Fruit fly (Drosophila melanogaster) whole organism, pupa: ENCODE results near the gene CG14174.

ENCODE experiments used
- CG10348 ChIP-seq: fragments of 200-800 bp; sonication (Bioruptor generic); IDR thresholded peaks from 2 replicates; pipeline ENCODE4 v1.3.6; 2022; ENCODE audit warnings: missing biosample characterization, missing genetic modification characterization
- CG12605 ChIP-seq: fragments of 200-800 bp; sonication (Bioruptor generic); IDR thresholded peaks from 2 replicates; pipeline ENCODE4 v1.3.6; 2022; ENCODE audit warnings: missing biosample characterization, missing genetic modification characterization
- CG14655 ChIP-seq: fragments of 200-800 bp; sonication (Bioruptor generic); optimal IDR thresholded peaks from 3 replicates; lab custom pipeline; 2017; ENCODE audit warnings: mild to moderate bottlenecking, missing biosample characterization, missing genetic modification reagents, missing genetic modification characterization
- CG4496 ChIP-seq: fragments of 200-800 bp; sonication (Bioruptor generic); IDR thresholded peaks from 3 replicates; pipeline ENCODE4 v1.3.6; 2022; ENCODE audit warnings: missing biosample characterization, missing genetic modification characterization
- CG8159 ChIP-seq: fragments of 200-800 bp; sonication (Bioruptor generic); optimal IDR thresholded peaks from 3 replicates; lab custom pipeline; 2018; ENCODE audit warnings: missing biosample characterization, mild to moderate bottlenecking, missing genetic modification characterization, moderate library complexity
- CG8301 ChIP-seq: fragments of 200-800 bp; sonication (Bioruptor generic); optimal IDR thresholded peaks from 2 replicates; lab custom pipeline; 2018; ENCODE audit warnings: missing biosample characterization, mild to moderate bottlenecking, missing genetic modification characterization
- CG9948 ChIP-seq: fragments of 200-800 bp; sonication (Bioruptor generic); optimal IDR thresholded peaks from 2 replicates; lab custom pipeline; 2018; ENCODE audit warnings: missing biosample characterization, mild to moderate bottlenecking, missing genetic modification characterization, moderate library complexity
- fd96Ca ChIP-seq: fragments of 200-800 bp; sonication (Bioruptor generic); IDR thresholded peaks from 3 replicates; pipeline ENCODE4 v1.3.6; 2022; ENCODE audit warnings: missing biosample characterization, missing genetic modification characterization
- gl ChIP-seq: fragments of 200-800 bp; sonication (Bioruptor generic); optimal IDR thresholded peaks from 2 replicates; lab custom pipeline; 2018; ENCODE audit warnings: missing biosample characterization, mild to moderate bottlenecking, missing genetic modification characterization
- rn ChIP-seq: fragments of 200-800 bp; sonication (Bioruptor generic); IDR thresholded peaks from 2 replicates; pipeline ENCODE4 v1.3.6; 2022; ENCODE audit warnings: missing biosample characterization, missing genetic modification characterization

DNA sequence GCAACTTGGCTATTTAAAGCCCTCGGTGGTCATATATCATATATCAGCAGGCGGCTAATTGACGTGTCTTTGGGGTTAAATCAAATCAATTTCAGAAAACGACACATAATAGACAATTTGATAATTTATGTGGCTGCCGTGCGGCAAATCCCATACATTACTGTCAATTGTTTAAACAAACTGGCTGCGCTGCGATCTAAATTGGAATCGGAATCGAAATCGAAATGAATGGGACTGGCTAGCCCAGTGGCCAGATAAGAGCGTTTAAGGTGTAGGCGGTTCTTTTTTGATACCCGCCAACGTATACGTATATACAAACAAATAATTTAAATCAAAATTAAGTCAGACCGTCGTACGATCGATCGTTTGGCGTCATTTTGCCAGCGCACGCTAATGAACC lies 49.3 kb downstream of the CG14174 start:
- TF ChIP-seq fd96Ca (no peak), CG12605 (GFP tag; lab: Robert Waterston, UW) (no peak), CG9948 (tag; lab: Kevin White, UChicago) (no peak), CG4496 (GFP tag; lab: Robert Waterston, UW) (no peak), gl (tag; lab: Kevin White, UChicago) (no peak), CG8159 (tag; lab: Kevin White, UChicago) (no peak), CG14655 (GFP tag; lab: Kevin White, UChicago) (no peak), CG10348 (no peak), rn (GFP tag; lab: Robert Waterston, UW) (no peak), CG8301 (no peak)
